Worm (Caenorhabditis elegans) whole organism, L2 larva: ENCODE results near the gene Y37A1A.4.

Experiments used
- C34F6.9 ChIP-seq: fragments of 150-350 bp; optimal IDR thresholded peaks from 2 replicates; lab custom pipeline; 2014; ENCODE audit warnings: missing biosample characterization, missing genetic modification characterization
- F13H6.1 ChIP-seq: sonication (generic microtip); optimal IDR thresholded peaks from 2 replicates; lab custom pipeline; 2016; ENCODE audit warnings: missing genetic modification characterization, missing compliant biosample characterization
- R02D3.7 ChIP-seq: fragments of 150-350 bp; optimal IDR thresholded peaks from 2 replicates; lab custom pipeline; 2014; ENCODE audit warnings: missing biosample characterization, missing genetic modification characterization
- Y55F3AM.14 ChIP-seq: fragments of 200-800 bp; sonication (Bioruptor generic); optimal IDR thresholded peaks from 2 replicates; lab custom pipeline; 2018; ENCODE audit warnings: mild to moderate bottlenecking, missing genetic modification characterization, missing compliant biosample characterization
- ZK546.5 ChIP-seq: sonication (generic microtip); optimal IDR thresholded peaks from 2 replicates; lab custom pipeline; 2017; ENCODE audit warnings: missing biosample characterization, missing genetic modification characterization
- alr-1 ChIP-seq: fragments of 150-350 bp; optimal IDR thresholded peaks from 2 replicates; lab custom pipeline; 2014; ENCODE audit warnings: missing biosample characterization, missing genetic modification characterization
- aly-2 ChIP-seq: fragments of 150-350 bp; optimal IDR thresholded peaks from 2 replicates; lab custom pipeline; 2014; ENCODE audit warnings: missing biosample characterization, missing genetic modification characterization
- ama-1 ChIP-seq: fragments of 150-350 bp; optimal IDR thresholded peaks from 2 replicates; lab custom pipeline; 2018; ENCODE audit warnings: inconsistent platforms
- blmp-1 ChIP-seq: sonication (generic microtip); optimal IDR thresholded peaks from 2 replicates; lab custom pipeline; 2017; ENCODE audit warnings: missing genetic modification characterization, mild to moderate bottlenecking, missing compliant biosample characterization, antibody characterized with exemption, moderate library complexity; ENCODE audit not compliant: insufficient read depth
- ceh-16 ChIP-seq: fragments of 150-350 bp; optimal IDR thresholded peaks from 2 replicates; lab custom pipeline; 2014; ENCODE audit warnings: missing biosample characterization, missing genetic modification characterization
- crh-2 ChIP-seq: sonication (generic microtip); optimal IDR thresholded peaks from 2 replicates; lab custom pipeline; 2017; ENCODE audit warnings: missing biosample characterization, missing genetic modification characterization
- dmd-4 ChIP-seq: sonication (generic microtip); optimal IDR thresholded peaks from 2 replicates; lab custom pipeline; 2017; ENCODE audit warnings: missing biosample characterization, missing genetic modification characterization
- egl-27 ChIP-seq: sonication (generic microtip); optimal IDR thresholded peaks from 3 replicates; lab custom pipeline; 2017; ENCODE audit warnings: missing biosample characterization, missing genetic modification reagents, missing genetic modification characterization
- elt-3 ChIP-seq: sonication (generic microtip); optimal IDR thresholded peaks from 2 replicates; lab custom pipeline; 2017; ENCODE audit warnings: missing biosample characterization, missing genetic modification characterization
- fos-1 ChIP-seq: fragments of 150-350 bp; optimal IDR thresholded peaks from 2 replicates; lab custom pipeline; 2014; ENCODE audit warnings: missing biosample characterization, missing genetic modification characterization
- gmeb-1 ChIP-seq: fragments of 150-350 bp; optimal IDR thresholded peaks from 2 replicates; lab custom pipeline; 2014; ENCODE audit warnings: missing biosample characterization, missing genetic modification characterization
- lin-13 ChIP-seq: fragments of 150-350 bp; optimal IDR thresholded peaks from 2 replicates; lab custom pipeline; 2014; ENCODE audit warnings: missing biosample characterization, missing genetic modification reagents, missing genetic modification characterization
- lin-39 ChIP-seq: fragments of 150-350 bp; optimal IDR thresholded peaks from 2 replicates; lab custom pipeline; 2014; ENCODE audit warnings: missing biosample characterization, missing genetic modification reagents, missing genetic modification characterization
- lsy-2 ChIP-seq, 2 experiments: fragments of 150-350 bp in 1 of 2; sonication (generic microtip) in 1 of 2; optimal IDR thresholded peaks; 2 replicates each; lab custom pipeline; 2014 to 2017; ENCODE audit warnings: missing biosample characterization in 2 of 2, missing genetic modification characterization in 2 of 2
- mab-5 ChIP-seq: fragments of 150-350 bp; optimal IDR thresholded peaks from 2 replicates; lab custom pipeline; 2014; ENCODE audit warnings: missing biosample characterization, missing genetic modification characterization
- mbf-1 ChIP-seq: sonication (generic microtip); optimal IDR thresholded peaks from 2 replicates; lab custom pipeline; 2017; ENCODE audit warnings: missing biosample characterization, missing genetic modification characterization
- mdl-1 ChIP-seq, 2 experiments: fragments of 150-350 bp in 1 of 2; sonication (generic microtip) in 1 of 2; optimal IDR thresholded peaks; 2 replicates each; lab custom pipeline; 2017; ENCODE audit warnings: missing biosample characterization in 2 of 2, missing genetic modification characterization in 2 of 2
- nhr-10 ChIP-seq: sonication (generic microtip); optimal IDR thresholded peaks from 2 replicates; lab custom pipeline; 2017; ENCODE audit warnings: missing biosample characterization, missing genetic modification characterization
- nhr-11 ChIP-seq: fragments of 150-350 bp; optimal IDR thresholded peaks from 2 replicates; lab custom pipeline; 2014; ENCODE audit warnings: missing biosample characterization, missing genetic modification characterization
- nhr-129 ChIP-seq: fragments of 150-350 bp; optimal IDR thresholded peaks from 2 replicates; lab custom pipeline; 2014; ENCODE audit warnings: missing biosample characterization, missing genetic modification characterization
- nhr-21 ChIP-seq: fragments of 150-350 bp; optimal IDR thresholded peaks from 2 replicates; lab custom pipeline; 2014; ENCODE audit warnings: missing biosample characterization, missing genetic modification characterization
- nhr-237 ChIP-seq: fragments of 150-350 bp; optimal IDR thresholded peaks from 2 replicates; lab custom pipeline; 2014; ENCODE audit warnings: missing biosample characterization, missing genetic modification characterization
- nhr-25 ChIP-seq: fragments of 150-350 bp; sonication (generic microtip); optimal IDR thresholded peaks from 3 replicates; lab custom pipeline; 2014; ENCODE audit warnings: missing biosample characterization, missing genetic modification characterization
- nhr-6 ChIP-seq: fragments of 150-350 bp; optimal IDR thresholded peaks from 2 replicates; lab custom pipeline; 2014; ENCODE audit warnings: missing biosample characterization, missing genetic modification characterization
- peb-1 ChIP-seq: fragments of 150-350 bp; optimal IDR thresholded peaks from 2 replicates; lab custom pipeline; 2014; ENCODE audit warnings: missing biosample characterization, missing genetic modification characterization
- skn-1 ChIP-seq: sonication (generic microtip); optimal IDR thresholded peaks from 2 replicates; lab custom pipeline; 2017; ENCODE audit warnings: missing biosample characterization, missing genetic modification characterization
- sma-3 ChIP-seq: sonication (generic microtip); optimal IDR thresholded peaks from 2 replicates; lab custom pipeline; 2016; ENCODE audit warnings: missing genetic modification reagents, missing genetic modification characterization, missing compliant biosample characterization
- sma-9 ChIP-seq, 2 experiments: fragments of 150-350 bp in 1 of 2; sonication (generic microtip) in 1 of 2; optimal IDR thresholded peaks; 2 replicates each; lab custom pipeline; 2014 to 2016; ENCODE audit warnings: missing genetic modification characterization in 2 of 2, mild to moderate bottlenecking in 1 of 2, missing biosample characterization in 1 of 2, missing compliant biosample characterization in 1 of 2, missing genetic modification reagents in 1 of 2, moderate library complexity in 1 of 2
- snpc-4 ChIP-seq: fragments of 150-350 bp; optimal IDR thresholded peaks from 2 replicates; lab custom pipeline; 2014; ENCODE audit warnings: missing biosample characterization, missing genetic modification characterization
- unc-39 ChIP-seq: fragments of 150-350 bp; optimal IDR thresholded peaks from 2 replicates; lab custom pipeline; 2014; ENCODE audit warnings: missing biosample characterization, missing genetic modification characterization
- unc-62 ChIP-seq: fragments of 150-350 bp; optimal IDR thresholded peaks from 2 replicates; lab custom pipeline; 2014; ENCODE audit warnings: missing biosample characterization, missing genetic modification reagents, missing genetic modification characterization
- zag-1 ChIP-seq: fragments of 150-350 bp; optimal IDR thresholded peaks from 2 replicates; lab custom pipeline; 2014; ENCODE audit warnings: missing biosample characterization, missing genetic modification characterization
- ztf-1 ChIP-seq: fragments of 200-800 bp; sonication (Bioruptor generic); conservative IDR thresholded peaks from 2 replicates; pipeline ENCODE4 v1.3.6; 2022; ENCODE audit warnings: missing genetic modification characterization, missing compliant biosample characterization
- ztf-11 ChIP-seq: sonication (generic microtip); optimal IDR thresholded peaks from 2 replicates; lab custom pipeline; 2017; ENCODE audit warnings: missing biosample characterization, missing genetic modification characterization

Y37A1A.4 gene

ce11 chrIV:13919207-13919759 lies 14.9 kb upstream of the Y37A1A.4 start:
- TF ChIP-seq ceh-16 (tag; lab: Kevin White, UChicago) (no peak), Y55F3AM.14 (GFP tag; lab: Kevin White, UChicago) (peak; percentile 59), blmp-1 (tag; lab: Kevin White, UChicago) (peak; percentile 75), nhr-10 (tag; lab: Kevin White, UChicago) (no peak), dmd-4 (tag; lab: Kevin White, UChicago) (no peak), C34F6.9 (tag; lab: Kevin White, UChicago) (no peak), crh-2 (peak; percentile 95), sma-3 (GFP tag; lab: Kevin White, UChicago) (peak; percentile 93), lin-39 (no peak), skn-1 (tag; lab: Kevin White, UChicago) (peak; percentile 81), elt-3 (tag; lab: Kevin White, UChicago) (peak; percentile 73), lsy-2 (tag; optimal IDR thresholded peaks at IDR 0.05; lab: Kevin White, UChicago) (peak; percentile 26 to 93), egl-27 (tag; lab: Kevin White, UChicago) (peak; percentile 97), aly-2 (tag; lab: Kevin White, UChicago) (no peak), sma-9 (GFP tag; optimal IDR thresholded peaks at IDR 0.05; lab: Kevin White, UChicago) (peak; percentile 99), sma-9 (tag; optimal IDR thresholded peaks at IDR 0.05; lab: Kevin White, UChicago) (no peak), nhr-6 (peak; percentile 67), mab-5 (tag; lab: Kevin White, UChicago) (no peak), unc-39 (tag; lab: Kevin White, UChicago) (no peak), lin-13 (GFP tag; lab: Kevin White, UChicago) (no peak), unc-62 (no peak), nhr-21 (tag; lab: Kevin White, UChicago) (peak; percentile 88), ZK546.5 (tag; lab: Kevin White, UChicago) (no peak), mdl-1 (tag; optimal IDR thresholded peaks at IDR 0.05; lab: Kevin White, UChicago) (peak in 1 of 2 experiments; percentile 65), snpc-4 (tag; lab: Kevin White, UChicago) (no peak), fos-1 (tag; lab: Kevin White, UChicago) (peak; percentile 100), nhr-25 (tag; lab: Kevin White, UChicago) (peak; percentile 86), F13H6.1 (tag; lab: Kevin White, UChicago) (peak; percentile 85), alr-1 (tag; lab: Kevin White, UChicago) (no peak), nhr-129 (tag; lab: Kevin White, UChicago) (peak; percentile 82), gmeb-1 (peak; percentile 79), nhr-237 (tag; lab: Kevin White, UChicago) (no peak), ztf-1 (GFP tag; lab: Robert Waterston, UW) (no peak), nhr-11 (tag; lab: Kevin White, UChicago) (no peak), ztf-11 (tag; lab: Kevin White, UChicago) (no peak)

ce11 chrIV:13927641-13928040 lies 6.5 kb upstream of the Y37A1A.4 start:
- TF ChIP-seq ceh-16 (tag; lab: Kevin White, UChicago) (no peak), unc-39 (tag; lab: Kevin White, UChicago) (no peak), lin-39 (no peak), peb-1 (tag; lab: Kevin White, UChicago) (no peak), zag-1 (tag; lab: Kevin White, UChicago) (no peak), alr-1 (tag; lab: Kevin White, UChicago) (no peak), fos-1 (tag; lab: Kevin White, UChicago) (no peak), mbf-1 (tag; lab: Kevin White, UChicago) (no peak), blmp-1 (tag; lab: Kevin White, UChicago) (no peak), nhr-6 (no peak), elt-3 (tag; lab: Kevin White, UChicago) (no peak), ZK546.5 (tag; lab: Kevin White, UChicago) (no peak), ama-1 (lab: Kevin White, UChicago) (no peak), lin-13 (GFP tag; lab: Kevin White, UChicago) (no peak), nhr-21 (tag; lab: Kevin White, UChicago) (no peak), C34F6.9 (tag; lab: Kevin White, UChicago) (no peak), ztf-1 (GFP tag; lab: Robert Waterston, UW) (no peak), R02D3.7 (tag; lab: Kevin White, UChicago) (no peak), F13H6.1 (tag; lab: Kevin White, UChicago) (no peak), sma-9 (GFP tag; optimal IDR thresholded peaks at IDR 0.05; lab: Kevin White, UChicago) (no peak), sma-9 (tag; optimal IDR thresholded peaks at IDR 0.05; lab: Kevin White, UChicago) (no peak)
